Worm (Caenorhabditis elegans): ENCODE results near the gene F14D7.14.
"Not testable (repeated sequence)": the region's sequence is repeated elsewhere in the genome, so short reads cannot be mapped to it uniquely, and the experiment has no call there.

Gene F14D7.14

ce11 chrV:14270729-14271128, 39.0 kb upstream of the F14D7.14 start, which contains the start of gene F40G12.5:
TSS of gene F40G12.5 (minus strand) at chrV:14270829.
- TF ChIP-seq lsy-2 (tag; optimal IDR thresholded peaks at IDR 0.05) (no peak), snpc-4 (tag; optimal IDR thresholded peaks at IDR 0.05) (no peak), ztf-11 (tag; optimal IDR thresholded peaks at IDR 0.05) (no peak), lin-32 (GFP tag; optimal IDR thresholded peaks at IDR 0.05) (no peak), lin-13 (tag; optimal IDR thresholded peaks at IDR 0.05) (no peak), nhr-12 (tag; optimal IDR thresholded peaks at IDR 0.05) (no peak), pha-4 (tag; optimal IDR thresholded peaks at IDR 0.05) (no peak)

DNA sequence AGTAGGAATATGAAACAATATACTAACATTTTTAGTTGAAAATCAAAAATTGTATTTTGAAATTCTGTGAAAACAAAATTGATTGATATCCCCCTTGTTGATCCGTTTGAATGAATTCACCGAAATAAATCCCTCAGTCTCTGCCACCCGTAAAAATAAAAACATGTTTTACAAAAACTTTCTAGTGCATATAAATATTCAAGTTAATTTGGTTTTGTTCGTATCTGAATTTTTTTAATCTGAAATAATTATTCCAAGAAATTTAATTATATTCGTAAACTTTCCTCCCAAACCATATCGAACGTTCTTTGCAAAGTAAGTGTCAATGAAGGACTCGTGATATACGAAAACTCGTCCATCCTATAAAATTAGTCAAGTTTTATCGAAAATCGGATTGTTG, 36.7 kb upstream of the F14D7.14 start, which contains the start of gene F40G12.6:
TSS of gene F40G12.6 (minus strand) at position 101 of the 400 bp plus-strand sequence.
- TF ChIP-seq mep-1 (tag; optimal IDR thresholded peaks at IDR 0.05) (no peak), sptf-1 (tag; optimal IDR thresholded peaks at IDR 0.05) (no peak), lin-13 (tag; optimal IDR thresholded peaks at IDR 0.05) (no peak), sem-2 (GFP tag; optimal IDR thresholded peaks at IDR 0.05) (no peak), nhr-2 (tag; optimal IDR thresholded peaks at IDR 0.05) (no peak), drap-1 (GFP tag; optimal IDR thresholded peaks at IDR 0.05) (no peak), ham-2 (GFP tag; optimal IDR thresholded peaks at IDR 0.05) (no peak), ceh-39 (tag; optimal IDR thresholded peaks at IDR 0.05) (no peak), flh-1 (GFP tag; optimal IDR thresholded peaks at IDR 0.05) (no peak), mls-2 (tag; optimal IDR thresholded peaks at IDR 0.05) (no peak), blmp-1 (tag; optimal IDR thresholded peaks at IDR 0.05) (no peak)

- not testable (repeated sequence) for TF ChIP-seq lsy-2, ztf-11, lin-13 (tag; optimal IDR thresholded peaks at IDR 0.05)
Measured at ce11 chrV:14274268-14274667, 35.5 kb upstream of the F14D7.14 start, which contains the start of gene F40G12.7. TSS of gene F40G12.7 (plus strand) at chrV:14274568.

DNA sequence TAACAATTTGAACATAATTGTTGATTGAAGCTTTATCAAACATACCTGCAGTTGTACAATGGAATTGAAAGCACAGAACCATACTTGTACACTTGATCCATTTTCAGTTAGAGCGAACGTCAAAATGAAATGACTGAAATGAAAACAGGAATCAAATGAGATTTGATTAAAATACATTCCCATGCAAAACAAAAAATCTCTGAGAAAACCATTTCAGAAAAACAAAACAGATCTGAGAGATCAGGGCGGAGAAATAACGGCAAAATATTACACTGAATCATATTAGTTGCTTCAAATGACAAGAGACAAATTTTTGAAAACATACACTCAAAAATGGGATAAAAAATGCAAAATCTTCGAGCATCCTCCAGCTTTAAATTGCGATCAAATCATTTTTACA, 30.0 kb upstream of the F14D7.14 start, which contains the start of gene srt-33:
TSS of gene srt-33 (minus strand) at position 101 of the 400 bp plus-strand sequence.
- TF ChIP-seq M03D4.4 (tag; optimal IDR thresholded peaks at IDR 0.05) (no peak), bed-3 (GFP tag; optimal IDR thresholded peaks at IDR 0.05) (no peak), lsy-2 (tag; optimal IDR thresholded peaks at IDR 0.05) (no peak), lin-13 (tag; optimal IDR thresholded peaks at IDR 0.05) (no peak), zip-8 (tag; optimal IDR thresholded peaks at IDR 0.05) (no peak), lin-32 (GFP tag; optimal IDR thresholded peaks at IDR 0.05) (no peak), pha-4 (tag; optimal IDR thresholded peaks at IDR 0.05) (no peak), drap-1 (GFP tag; optimal IDR thresholded peaks at IDR 0.05) (no peak), nhr-237 (tag; optimal IDR thresholded peaks at IDR 0.05) (no peak), nhr-2 (tag; optimal IDR thresholded peaks at IDR 0.05) (no peak), sptf-1 (tag; optimal IDR thresholded peaks at IDR 0.05) (no peak), tbx-8 (GFP tag; optimal IDR thresholded peaks at IDR 0.05) (no peak), ces-1 (GFP tag; optimal IDR thresholded peaks at IDR 0.05) (no peak)

ce11 chrV:14282222-14282709, 27.5 kb upstream of the F14D7.14 start, which contains the start of the genes srt-74 and F40G12.9:
TSS of gene srt-74 (minus strand) at chrV:14282322.
TSS of gene F40G12.9 (plus strand) at chrV:14282659.
- no peak for TF ChIP-seq snpc-4 (tag; optimal IDR thresholded peaks at IDR 0.05)
- no peak for TF ChIP-seq M03D4.4 (tag; optimal IDR thresholded peaks at IDR 0.05)
- no peak for TF ChIP-seq drap-1 (GFP tag; optimal IDR thresholded peaks at IDR 0.05)
- TF ChIP-seq pha-4 (tag; optimal IDR thresholded peaks at IDR 0.05): no peak
- TF ChIP-seq ceh-43 (GFP tag; optimal IDR thresholded peaks at IDR 0.05): no peak
- no peak for TF ChIP-seq mab-5 (tag; optimal IDR thresholded peaks at IDR 0.05)
- TF ChIP-seq ceh-83 (GFP tag; optimal IDR thresholded peaks at IDR 0.05): no peak
- no peak for TF ChIP-seq mep-1 (tag; optimal IDR thresholded peaks at IDR 0.05)
- TF ChIP-seq unc-62 (GFP tag; optimal IDR thresholded peaks at IDR 0.05): no peak
- TF ChIP-seq ztf-11 (tag; optimal IDR thresholded peaks at IDR 0.05): no peak
- no peak for TF ChIP-seq blmp-1 (tag; optimal IDR thresholded peaks at IDR 0.05)
- no peak for TF ChIP-seq unc-39 (tag; optimal IDR thresholded peaks at IDR 0.05)
- no peak for TF ChIP-seq tbx-8 (GFP tag; optimal IDR thresholded peaks at IDR 0.05)

- TF ChIP-seq unc-120 (tag; optimal IDR thresholded peaks at IDR 0.05; ENCODE audit: poor library complexity, severe bottlenecking): no peak
- TF ChIP-seq nhr-2 (tag; optimal IDR thresholded peaks at IDR 0.05): no peak
- TF ChIP-seq mls-2 (tag; optimal IDR thresholded peaks at IDR 0.05): no peak
- TF ChIP-seq mep-1 (tag; optimal IDR thresholded peaks at IDR 0.05): no peak
- no peak for TF ChIP-seq cnd-1 (tag; optimal IDR thresholded peaks at IDR 0.05)
- TF ChIP-seq hlh-1 (tag; optimal IDR thresholded peaks at IDR 0.05): no peak
- TF ChIP-seq unc-62 (GFP tag; optimal IDR thresholded peaks at IDR 0.05): no peak
- TF ChIP-seq zip-8 (tag; optimal IDR thresholded peaks at IDR 0.05): no peak
- no peak for TF ChIP-seq nhr-237 (tag; optimal IDR thresholded peaks at IDR 0.05)
- no peak for TF ChIP-seq sptf-1 (tag; optimal IDR thresholded peaks at IDR 0.05)
- TF ChIP-seq lin-13 (tag; optimal IDR thresholded peaks at IDR 0.05): no peak
Measured at ce11 chrV:14283241-14283640, 26.5 kb upstream of the F14D7.14 start, which contains the start of gene F40G12.10. TSS of gene F40G12.10 (plus strand) at chrV:14283541.

Data from whole organism, mixed stage, embryonic.